Fruit fly (Drosophila melanogaster): ENCODE measurements around the gene Jon99Cii.
A peak's percentile ranks its signal among the peaks of the same experiment; 100 is the strongest.

Jon99Cii gene

DNA sequence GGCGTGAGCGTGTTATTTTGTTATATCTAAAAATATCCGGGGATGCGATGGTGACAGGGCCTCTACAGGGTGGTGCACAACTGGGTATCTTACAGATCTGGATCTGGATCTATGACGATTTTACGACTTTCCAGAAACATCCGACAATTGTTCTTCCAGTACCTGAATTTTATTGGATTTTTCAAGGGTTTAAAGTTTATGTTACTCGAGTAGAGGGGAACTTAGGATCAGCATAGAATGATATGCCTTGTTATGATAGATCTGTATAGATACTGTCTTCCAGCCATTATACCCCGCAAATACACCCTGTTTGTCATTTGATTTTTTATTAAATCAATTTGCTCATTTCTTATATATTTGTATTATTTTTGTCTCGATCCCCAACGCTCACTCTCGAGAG lies 30.0 kb downstream of the Jon99Cii start (continued):
- TF ChIP-seq Nf-YA (GFP tag; IDR thresholded peaks at IDR 0.05): no peak
- peak; percentile 35; the same call in 1 of the 3 replicates for TF ChIP-seq zfh1 (GFP tag; IDR thresholded peaks at IDR 0.05)
- TF ChIP-seq PHDP (tag; optimal IDR thresholded peaks at IDR 0.05): peak; percentile 67
- TF ChIP-seq fd64A (GFP tag; optimal IDR thresholded peaks at IDR 0.05): no peak
- TF ChIP-seq pan (optimal IDR thresholded peaks at IDR 0.05): no peak
- peak in 1 of 2 experiments; percentile 57 for TF ChIP-seq pan (GFP tag; optimal IDR thresholded peaks at IDR 0.05 in 1 of 2, IDR thresholded peaks at IDR 0.05 in 1 of 2)
- peak; percentile 20 for TF ChIP-seq exex (tag; optimal IDR thresholded peaks at IDR 0.05)
- no peak for TF ChIP-seq corto (GFP tag; optimal IDR thresholded peaks at IDR 0.05)
- no peak for TF ChIP-seq Sry-β (GFP tag; optimal IDR thresholded peaks at IDR 0.05)
- no peak for TF ChIP-seq CG9437 (GFP tag; optimal IDR thresholded peaks at IDR 0.05)
- TF ChIP-seq CrebB (tag; optimal IDR thresholded peaks at IDR 0.05): no peak
- peak; percentile 28 for TF ChIP-seq CG9876 (GFP tag; optimal IDR thresholded peaks at IDR 0.05)
- peak; percentile 72 for TF ChIP-seq so (GFP tag; IDR thresholded peaks at IDR 0.05)
- peak; percentile 67 for TF ChIP-seq CG18262 (tag; optimal IDR thresholded peaks at IDR 0.05)
- TF ChIP-seq gsb-n (tag; optimal IDR thresholded peaks at IDR 0.05): no peak
- no peak for TF ChIP-seq CG15601 (tag; optimal IDR thresholded peaks at IDR 0.05)
- no peak for TF ChIP-seq slp2 (GFP tag; optimal IDR thresholded peaks at IDR 0.05)
- peak; percentile 31; the same call in 1 of the 2 replicates for TF ChIP-seq CG4730 (GFP tag; IDR thresholded peaks at IDR 0.05)
- TF ChIP-seq Dip3 (GFP tag; optimal IDR thresholded peaks at IDR 0.05): peak; percentile 38
- peak; percentile 73 for TF ChIP-seq CG7839 (tag; optimal IDR thresholded peaks at IDR 0.05)
- TF ChIP-seq sr (GFP tag; IDR thresholded peaks at IDR 0.05): peak; percentile 3; the same call in 1 of the 3 replicates
- no peak for TF ChIP-seq nerfin-2 (GFP tag; IDR thresholded peaks at IDR 0.05; ENCODE audit: partially characterized antibody)
- TF ChIP-seq CG31388 (GFP tag; optimal IDR thresholded peaks at IDR 0.05): peak; percentile 18
- TF ChIP-seq NC2α (GFP tag; optimal IDR thresholded peaks at IDR 0.05): no peak
- no peak for TF ChIP-seq Opbp (GFP tag; IDR thresholded peaks at IDR 0.05; ENCODE audit: partially characterized antibody)
- no peak for TF ChIP-seq CG15479 (GFP tag; optimal IDR thresholded peaks at IDR 0.05)
- TF ChIP-seq Chrac-16 (GFP tag; optimal IDR thresholded peaks at IDR 0.05): peak; percentile 7
- no peak for TF ChIP-seq CG2202 (tag; optimal IDR thresholded peaks at IDR 0.05)
- peak in 1 of 2 experiments; percentile 27 for TF ChIP-seq bsh (GFP tag; optimal IDR thresholded peaks at IDR 0.05)
- no peak for TF ChIP-seq oc (tag; optimal IDR thresholded peaks at IDR 0.05)
- TF ChIP-seq chm (GFP tag; IDR thresholded peaks at IDR 0.05): no peak
- TF ChIP-seq CG17802 (tag; optimal IDR thresholded peaks at IDR 0.05): no peak
- TF ChIP-seq lov (optimal IDR thresholded peaks at IDR 0.05): no peak
- TF ChIP-seq lov (GFP tag; IDR thresholded peaks at IDR 0.05): no peak
- TF ChIP-seq CG10209 (GFP tag; optimal IDR thresholded peaks at IDR 0.05): peak; percentile 57
- TF ChIP-seq D19A (tag; optimal IDR thresholded peaks at IDR 0.05): peak; percentile 52
- peak; percentile 47 for TF ChIP-seq sisA (GFP tag; IDR thresholded peaks at IDR 0.05)
- TF ChIP-seq Hmx (GFP tag; optimal IDR thresholded peaks at IDR 0.05): no peak
- no peak for TF ChIP-seq abd-A (tag; optimal IDR thresholded peaks at IDR 0.05)
- no peak for TF ChIP-seq BEAF-32 (GFP tag; optimal IDR thresholded peaks at IDR 0.05)
- peak; percentile 57 for TF ChIP-seq CG17385 (GFP tag; optimal IDR thresholded peaks at IDR 0.05)
- TF ChIP-seq CG6254 (GFP tag; optimal IDR thresholded peaks at IDR 0.05): peak; percentile 48
- peak; percentile 55 for TF ChIP-seq CG18619 (GFP tag; optimal IDR thresholded peaks at IDR 0.05)
- TF ChIP-seq CG34224 (GFP tag; IDR thresholded peaks at IDR 0.05; ENCODE audit: partially characterized antibody): no peak
- no peak for TF ChIP-seq Dp (GFP tag; optimal IDR thresholded peaks at IDR 0.05)
- TF ChIP-seq D19B (GFP tag; optimal IDR thresholded peaks at IDR 0.05): peak; percentile 51
- no peak for TF ChIP-seq CG3163 (GFP tag; optimal IDR thresholded peaks at IDR 0.05)
- TF ChIP-seq CG1647 (GFP tag; optimal IDR thresholded peaks at IDR 0.05): no peak
- peak; percentile 80 for TF ChIP-seq CG13424 (tag; optimal IDR thresholded peaks at IDR 0.05)
- no peak for TF ChIP-seq CG3065 (GFP tag; optimal IDR thresholded peaks at IDR 0.05)
- 0 out of 3 replicates have a peak, but pooled peaks have one; percentile 26 for TF ChIP-seq gce (GFP tag; IDR thresholded peaks at IDR 0.05)
